Worm (Caenorhabditis elegans): ENCODE data around the gene vps-2.

- no peak for TF ChIP-seq nhr-11 (tag; optimal IDR thresholded peaks at IDR 0.05)
- no peak for TF ChIP-seq nhr-237 (tag; optimal IDR thresholded peaks at IDR 0.05)
- TF ChIP-seq ama-1 (optimal IDR thresholded peaks at IDR 0.05), result no peak
- TF ChIP-seq unc-62 (GFP tag; optimal IDR thresholded peaks at IDR 0.05), result no peak
These were observed 8.4 kb upstream of the vps-2 start, which contains the start of gene Y46G5A.34 for ce11 chrII:12776379-12776778.
